Fruit fly (Drosophila melanogaster): Measurements from ENCODE around the gene CG32625.

- TF ChIP-seq CG6854 (GFP tag; optimal IDR thresholded peaks at IDR 0.05) (no peak), achi (GFP tag; optimal IDR thresholded peaks at IDR 0.05) (peak; percentile 47), Sox102F (GFP tag; optimal IDR thresholded peaks at IDR 0.05) (no peak), Gug (GFP tag; IDR thresholded peaks at IDR 0.05) (peak; percentile 47; the same call in 1 of the 2 replicates), Eip93F (GFP tag; optimal IDR thresholded peaks at IDR 0.05) (no peak), ss (GFP tag; optimal IDR thresholded peaks at IDR 0.05) (peak; percentile 68 to 83), CG10631 (GFP tag; optimal IDR thresholded peaks at IDR 0.05) (peak; percentile 16), dac (GFP tag; optimal IDR thresholded peaks at IDR 0.05) (peak; percentile 55), Lpt (GFP tag; optimal IDR thresholded peaks at IDR 0.05) (no peak), salr (GFP tag; optimal IDR thresholded peaks at IDR 0.05) (peak in 1 of 2 experiments; percentile 66), Sox15 (GFP tag; optimal IDR thresholded peaks at IDR 0.05) (no peak), acj6 (GFP tag; optimal IDR thresholded peaks at IDR 0.05) (peak; percentile 39), CG6163 (GFP tag; IDR thresholded peaks at IDR 0.05) (peak; percentile 67; the same call in 2 of the 3 replicates), CG10669 (GFP tag; optimal IDR thresholded peaks at IDR 0.05) (no peak)
Observed at dm6 chrX:13747635-13748467, 8.8 kb downstream of the CG32625 start.
